Fruit fly (Drosophila melanogaster) whole organism, embryonic: ENCODE measurements around the gene Datp.

Experiments
- CG10321 ChIP-seq: fragments of 200-800 bp; sonication (Bioruptor generic); IDR thresholded peaks from 2 replicates; pipeline ENCODE4 v1.3.6; 2022; ENCODE audit warnings: missing biosample characterization, missing genetic modification characterization
- CG10366 ChIP-seq: fragments of 200-800 bp; sonication (Bioruptor generic); IDR thresholded peaks from 2 replicates; pipeline ENCODE4 v1.3.6; 2022; ENCODE audit warnings: missing biosample characterization, missing genetic modification characterization
- CG10979 ChIP-seq: fragments of 200-800 bp; sonication (Bioruptor generic); optimal IDR thresholded peaks from 2 replicates; lab custom pipeline; 2018; ENCODE audit warnings: missing biosample characterization, mild to moderate bottlenecking, missing genetic modification characterization, moderate library complexity
- CG11085 ChIP-seq: fragments of 200-800 bp; sonication (Bioruptor generic); IDR thresholded peaks from 2 replicates; pipeline ENCODE4 v1.3.6; 2022; ENCODE audit warnings: missing biosample characterization, missing genetic modification characterization
- CG12104 ChIP-seq: fragments of 200-800 bp; sonication (Bioruptor generic); optimal IDR thresholded peaks from 3 replicates; lab custom pipeline; 2016; ENCODE audit warnings: missing biosample characterization, missing genetic modification characterization
- CG1233 ChIP-seq: fragments of 200-800 bp; sonication (Bioruptor generic); optimal IDR thresholded peaks from 4 replicates; lab custom pipeline; 2018; ENCODE audit warnings: missing biosample characterization, mild to moderate bottlenecking, missing genetic modification characterization
- CG12391 ChIP-seq: fragments of 200-800 bp; sonication (Bioruptor generic); optimal IDR thresholded peaks from 3 replicates; lab custom pipeline; 2018; ENCODE audit warnings: missing biosample characterization, mild to moderate bottlenecking, missing genetic modification characterization, moderate library complexity
- CG12769 ChIP-seq: fragments of 200-800 bp; sonication (Bioruptor generic); optimal IDR thresholded peaks from 2 replicates; lab custom pipeline; 2019; ENCODE audit warnings: missing biosample characterization, mild to moderate bottlenecking, missing genetic modification characterization, moderate library complexity
- CG12942 ChIP-seq: fragments of 200-800 bp; sonication (Bioruptor generic); optimal IDR thresholded peaks from 3 replicates; lab custom pipeline; 2016; ENCODE audit warnings: missing biosample characterization, missing genetic modification characterization
- CG14710 ChIP-seq: fragments of 200-800 bp; sonication (Bioruptor generic); optimal IDR thresholded peaks from 3 replicates; lab custom pipeline; 2019; ENCODE audit warnings: missing biosample characterization, mild to moderate bottlenecking, missing genetic modification characterization, moderate library complexity
- CG15073 ChIP-seq: fragments of 200-800 bp; sonication (Bioruptor generic); optimal IDR thresholded peaks from 2 replicates; lab custom pipeline; 2016; ENCODE audit warnings: missing biosample characterization, missing genetic modification characterization
- CG17385 ChIP-seq: fragments of 200-800 bp; sonication (Bioruptor generic); optimal IDR thresholded peaks from 3 replicates; lab custom pipeline; 2018; ENCODE audit warnings: missing biosample characterization, mild to moderate bottlenecking, missing genetic modification characterization
- CG2678 ChIP-seq: fragments of 200-800 bp; sonication (Bioruptor generic); optimal IDR thresholded peaks from 3 replicates; lab custom pipeline; 2019; ENCODE audit warnings: missing biosample characterization, mild to moderate bottlenecking, missing genetic modification characterization, moderate library complexity
- CG8359 ChIP-seq: fragments of 200-800 bp; sonication (Bioruptor generic); optimal IDR thresholded peaks from 2 replicates; lab custom pipeline; 2017; ENCODE audit warnings: missing biosample characterization, mild to moderate bottlenecking, missing genetic modification characterization, borderline replicate concordance
- CG8388 ChIP-seq: fragments of 200-800 bp; sonication (Bioruptor generic); optimal IDR thresholded peaks from 2 replicates; lab custom pipeline; 2019; ENCODE audit warnings: missing biosample characterization, mild to moderate bottlenecking, missing genetic modification characterization, moderate library complexity
- CG8924 ChIP-seq: fragments of 200-800 bp; optimal IDR thresholded peaks from 3 replicates; lab custom pipeline; 2019; ENCODE audit warnings: missing biosample characterization, mild to moderate bottlenecking, missing genetic modification characterization, moderate library complexity
- CG9932 ChIP-seq: fragments of 200-800 bp; sonication (Bioruptor generic); IDR thresholded peaks from 2 replicates; pipeline ENCODE4 v1.3.6; 2022; ENCODE audit warnings: missing biosample characterization, missing genetic modification characterization
- CkIIα-i1 ChIP-seq: fragments of 200-800 bp; sonication (Bioruptor generic); IDR thresholded peaks from 2 replicates; pipeline ENCODE4 v1.3.6; 2022; ENCODE audit warnings: missing biosample characterization, missing genetic modification characterization
- D19A ChIP-seq: fragments of 200-800 bp; optimal IDR thresholded peaks from 3 replicates; lab custom pipeline; 2019; ENCODE audit warnings: missing biosample characterization, mild to moderate bottlenecking, missing genetic modification characterization, moderate library complexity
- HHEX ChIP-seq: fragments of 200-800 bp; sonication (Bioruptor generic); optimal IDR thresholded peaks from 3 replicates; lab custom pipeline; 2017; ENCODE audit warnings: missing biosample characterization, mild to moderate bottlenecking, missing genetic modification characterization, missing genetic modification reagents
- Lim3 ChIP-seq: fragments of 200-800 bp; sonication (Bioruptor generic); IDR thresholded peaks from 2 replicates; pipeline ENCODE4 v1.3.6; 2022; ENCODE audit warnings: missing biosample characterization, missing genetic modification characterization
- Med ChIP-seq: fragments of 200-800 bp; sonication (Bioruptor generic); peaks from one replicate; lab custom pipeline; 2016; ENCODE audit warnings: missing biosample characterization, missing genetic modification characterization, mild to moderate bottlenecking, inconsistent platforms, moderate library complexity
- Stat92E ChIP-seq, 3 experiments: fragments of >200 bp in 2 of 3; fragments of 200-800 bp in 1 of 3; sonication (Bioruptor generic) in 1 of 3; optimal IDR thresholded peaks; 2 replicates each; lab custom pipeline; 2017 to 2019; ENCODE audit warnings: missing biosample characterization in 3 of 3, missing genetic modification characterization in 3 of 3, mild to moderate bottlenecking in 1 of 3, moderate library complexity in 1 of 3
- Tbp ChIP-seq: fragments of >200 bp; optimal IDR thresholded peaks from 2 replicates; lab custom pipeline; 2018; ENCODE audit warnings: missing biosample characterization, missing genetic modification characterization
- YL-1 ChIP-seq: fragments of 200-800 bp; sonication (Bioruptor generic); optimal IDR thresholded peaks from 3 replicates; lab custom pipeline; 2017; ENCODE audit warnings: missing biosample characterization, mild to moderate bottlenecking, missing genetic modification characterization
- ara ChIP-seq: fragments of 200-800 bp; sonication (Bioruptor generic); IDR thresholded peaks from 2 replicates; pipeline ENCODE4 v1.3.6; 2022; ENCODE audit warnings: missing biosample characterization, missing genetic modification characterization
- cad ChIP-seq: fragments of >200 bp; optimal IDR thresholded peaks from 2 replicates; lab custom pipeline; 2017; ENCODE audit warnings: missing biosample characterization, missing genetic modification characterization
- chm ChIP-seq: fragments of 200-800 bp; sonication (Bioruptor generic); IDR thresholded peaks from 2 replicates; pipeline ENCODE4 v1.3.6; 2022; ENCODE audit warnings: missing biosample characterization, missing genetic modification characterization
- ci ChIP-seq: fragments of 200-800 bp; sonication (Bioruptor generic); IDR thresholded peaks from 3 replicates; pipeline ENCODE4 v1.3.6; 2022; ENCODE audit warnings: missing biosample characterization, missing genetic modification characterization
- croc ChIP-seq: fragments of 200-800 bp; sonication (Bioruptor generic); conservative IDR thresholded peaks from 3 replicates; pipeline ENCODE4 v1.3.6; 2022; ENCODE audit warnings: missing biosample characterization, missing genetic modification characterization
- cwo ChIP-seq: fragments of 200-800 bp; sonication (Bioruptor generic); optimal IDR thresholded peaks from 3 replicates; lab custom pipeline; 2017; ENCODE audit warnings: missing biosample characterization, missing genetic modification characterization, mild to moderate bottlenecking, moderate library complexity, missing genetic modification reagents
- dati ChIP-seq: fragments of 200-800 bp; sonication (Bioruptor generic); IDR thresholded peaks from 2 replicates; pipeline ENCODE4 v1.3.6; 2022; ENCODE audit warnings: missing biosample characterization, missing genetic modification characterization
- dm ChIP-seq: fragments of 200-800 bp; sonication (Bioruptor generic); optimal IDR thresholded peaks from 3 replicates; lab custom pipeline; 2016; ENCODE audit warnings: missing biosample characterization, missing genetic modification characterization
- gcm ChIP-seq: fragments of 200-800 bp; sonication (Bioruptor generic); optimal IDR thresholded peaks from 2 replicates; lab custom pipeline; 2019; ENCODE audit warnings: missing biosample characterization, mild to moderate bottlenecking, missing genetic modification characterization, moderate library complexity
- jing ChIP-seq: fragments of 200-800 bp; sonication (Bioruptor generic); optimal IDR thresholded peaks from 2 replicates; lab custom pipeline; 2018; ENCODE audit warnings: missing biosample characterization, mild to moderate bottlenecking, missing genetic modification characterization
- klu ChIP-seq: fragments of 200-800 bp; sonication (Bioruptor generic); IDR thresholded peaks from 2 replicates; pipeline ENCODE4 v1.3.6; 2022; ENCODE audit warnings: missing biosample characterization, missing genetic modification characterization
- lbe ChIP-seq: fragments of 200-800 bp; sonication (Bioruptor generic); optimal IDR thresholded peaks from 2 replicates; lab custom pipeline; 2016; ENCODE audit warnings: missing biosample characterization, mild to moderate bottlenecking, missing genetic modification characterization
- lmd ChIP-seq: fragments of 200-800 bp; sonication (Bioruptor generic); IDR thresholded peaks from 2 replicates; pipeline ENCODE4 v1.3.6; 2022; ENCODE audit warnings: missing biosample characterization, missing genetic modification characterization
- mam ChIP-seq: fragments of 200-800 bp; sonication (Bioruptor generic); optimal IDR thresholded peaks from 3 replicates; lab custom pipeline; 2016; ENCODE audit warnings: missing biosample characterization, missing genetic modification characterization
- pho ChIP-seq: fragments of 200-800 bp; sonication (Bioruptor generic); optimal IDR thresholded peaks from 2 replicates; lab custom pipeline; 2016; ENCODE audit warnings: missing biosample characterization, missing genetic modification characterization
- row ChIP-seq: fragments of 200-800 bp; sonication (Bioruptor generic); IDR thresholded peaks from 3 replicates; pipeline ENCODE4 v1.3.6; 2022; ENCODE audit warnings: missing biosample characterization, missing genetic modification characterization
- run ChIP-seq: fragments of 200-800 bp; sonication (Bioruptor generic); optimal IDR thresholded peaks from 3 replicates; lab custom pipeline; 2018; ENCODE audit warnings: missing biosample characterization, mild to moderate bottlenecking, missing genetic modification characterization
- sc ChIP-seq, 3 experiments: fragments of >200 bp in 2 of 3; fragments of 200-800 bp in 1 of 3; sonication (Bioruptor generic) in 1 of 3; optimal IDR thresholded peaks; 2 replicates in 2 of 3; 3 replicates in 1 of 3; lab custom pipeline; 2017; ENCODE audit warnings: mild to moderate bottlenecking in 1 of 3, missing biosample characterization in 1 of 3, missing genetic modification characterization in 1 of 3, missing genetic modification reagents in 1 of 3
- sug ChIP-seq: fragments of 200-800 bp; optimal IDR thresholded peaks from 2 replicates; lab custom pipeline; 2019; ENCODE audit warnings: missing biosample characterization, mild to moderate bottlenecking, missing genetic modification characterization, moderate library complexity
- tin ChIP-seq: fragments of 200-800 bp; sonication (Bioruptor generic); optimal IDR thresholded peaks from 3 replicates; lab custom pipeline; 2016; ENCODE audit warnings: missing biosample characterization, missing genetic modification characterization
- tio ChIP-seq: fragments of 200-800 bp; sonication (Bioruptor generic); optimal IDR thresholded peaks from 2 replicates; lab custom pipeline; 2017; ENCODE audit warnings: missing biosample characterization, missing genetic modification characterization, inconsistent platforms
- tup ChIP-seq: fragments of 200-800 bp; sonication (Bioruptor generic); optimal IDR thresholded peaks from 2 replicates; lab custom pipeline; 2016; ENCODE audit warnings: missing biosample characterization, mild to moderate bottlenecking, missing genetic modification characterization, moderate library complexity
- wor ChIP-seq: fragments of 200-800 bp; sonication (Bioruptor generic); IDR thresholded peaks from 2 replicates; pipeline ENCODE4 v1.3.6; 2022; ENCODE audit warnings: missing biosample characterization, missing genetic modification characterization
- zen ChIP-seq: fragments of 200-800 bp; sonication (Bioruptor generic); optimal IDR thresholded peaks from 3 replicates; lab custom pipeline; 2018; ENCODE audit warnings: missing biosample characterization, mild to moderate bottlenecking, missing genetic modification characterization, moderate library complexity

The Datp gene

dm6 chr2L:9907320-9908256, 31.0 kb downstream of the Datp start (continued):
- TF ChIP-seq D19A (tag; lab: Kevin White, UChicago) (no peak), CG12942 (GFP tag; lab: Kevin White, UChicago) (no peak), sug (tag; lab: Kevin White, UChicago) (no peak), gcm (GFP tag; lab: Kevin White, UChicago) (peak; percentile 9), CG14710 (no peak), croc (no peak), CG2678 (tag; lab: Kevin White, UChicago) (no peak), CG8359 (no peak), CG10321 (GFP tag; lab: Robert Waterston, UW) (no peak), CG8388 (GFP tag; lab: Kevin White, UChicago) (no peak), CG10979 (peak; percentile 66), tin (no peak), CG15073 (GFP tag; lab: Kevin White, UChicago) (no peak), ci (GFP tag; lab: Robert Waterston, UW) (peak; percentile 37; the same call in 2 of the 3 replicates), CG8924 (tag; lab: Kevin White, UChicago) (no peak), dm (GFP tag; lab: Kevin White, UChicago) (no peak), Lim3 (GFP tag; lab: Robert Waterston, UW) (no peak), cwo (no peak), run (tag; lab: Kevin White, UChicago) (no peak), ara (no peak), lmd (GFP tag; lab: Robert Waterston, UW) (no peak), sc (optimal IDR thresholded peaks at IDR 0.05; lab: Kevin White, UChicago) (no peak), sc (GFP tag; optimal IDR thresholded peaks at IDR 0.05; lab: Kevin White, UChicago) (no peak), CG12391 (tag; lab: Kevin White, UChicago) (no peak), klu (GFP tag; lab: Robert Waterston, UW) (peak; percentile 44; the same call in 1 of the 2 replicates), chm (GFP tag; lab: Robert Waterston, UW) (0 out of 2 replicates have a peak, but pooled peaks have one; percentile 45), Med (GFP tag; lab: Kevin White, UChicago) (peak; percentile 86), Stat92E (GFP tag; optimal IDR thresholded peaks at IDR 0.05; lab: Kevin White, UChicago) (no peak), CG11085 (GFP tag; lab: Robert Waterston, UW) (no peak), cad (GFP tag; lab: Kevin White, UChicago) (no peak), jing (GFP tag; lab: Kevin White, UChicago) (no peak), CG9932 (GFP tag; lab: Robert Waterston, UW) (no peak), HHEX (no peak), Tbp (GFP tag; lab: Kevin White, UChicago) (no peak), mam (GFP tag; lab: Kevin White, UChicago) (no peak), CkIIα-i1 (GFP tag; lab: Robert Waterston, UW) (no peak), CG12104 (GFP tag; lab: Kevin White, UChicago) (no peak), tio (GFP tag; lab: Kevin White, UChicago) (no peak), dati (GFP tag; lab: Robert Waterston, UW) (no peak), row (GFP tag; lab: Robert Waterston, UW) (peak; percentile 26; the same call in 1 of the 3 replicates), pho (GFP tag; lab: Kevin White, UChicago) (no peak), tup (GFP tag; lab: Kevin White, UChicago) (no peak), zen (tag; lab: Kevin White, UChicago) (no peak), CG17385 (GFP tag; lab: Kevin White, UChicago) (no peak), CG1233 (no peak), wor (GFP tag; lab: Robert Waterston, UW) (no peak), CG10366 (GFP tag; lab: Robert Waterston, UW) (no peak), lbe (GFP tag; lab: Kevin White, UChicago) (no peak), CG12769 (tag; lab: Kevin White, UChicago) (no peak), YL-1 (no peak)
